Fruit fly (Drosophila melanogaster): ENCODE measurements around the gene Cpr76Bd.

The Cpr76Bd gene

dm6 chr3L:19516547-19516946, 16.0 kb upstream of the Cpr76Bd start (continued):
- TF ChIP-seq CG3838 (GFP tag; optimal IDR thresholded peaks at IDR 0.05) (peak; percentile 60), CG18619 (GFP tag; optimal IDR thresholded peaks at IDR 0.05) (peak; percentile 87), CG5953 (GFP tag; IDR thresholded peaks at IDR 0.05) (peak; percentile 87), jing (GFP tag; optimal IDR thresholded peaks at IDR 0.05) (peak; percentile 77), Sox102F (GFP tag; optimal IDR thresholded peaks at IDR 0.05) (peak; percentile 72), bowl (GFP tag; IDR thresholded peaks at IDR 0.05) (peak; percentile 61; the same call in 1 of the 2 replicates), Camta (GFP tag; optimal IDR thresholded peaks at IDR 0.05) (peak; percentile 97), abd-A (tag; optimal IDR thresholded peaks at IDR 0.05) (no peak), amos (GFP tag; IDR thresholded peaks at IDR 0.05; ENCODE audit: partially characterized antibody) (peak; percentile 77), esg (GFP tag; conservative IDR thresholded peaks at IDR 0.05) (peak; percentile 47), CG12071 (GFP tag; optimal IDR thresholded peaks at IDR 0.05) (peak; percentile 82), sima (GFP tag; optimal IDR thresholded peaks at IDR 0.05) (peak; percentile 82), CG1832 (GFP tag; optimal IDR thresholded peaks at IDR 0.05) (no peak), gem (tag; optimal IDR thresholded peaks at IDR 0.05) (peak; percentile 81), Hmr (GFP tag; optimal IDR thresholded peaks at IDR 0.05) (peak; percentile 92), ttk (GFP tag; IDR thresholded peaks at IDR 0.05) (peak; percentile 96), chn (GFP tag; optimal IDR thresholded peaks at IDR 0.05) (peak; percentile 75), Rfx (GFP tag; IDR thresholded peaks at IDR 0.05) (peak; percentile 98), lola (GFP tag; optimal IDR thresholded peaks at IDR 0.05) (no peak), CG4617 (GFP tag; optimal IDR thresholded peaks at IDR 0.05; ENCODE audit: borderline replicate concordance) (peak; percentile 33), shn (GFP tag; optimal IDR thresholded peaks at IDR 0.05) (peak; percentile 86), Lim3 (GFP tag; IDR thresholded peaks at IDR 0.05) (peak; percentile 40; the same call in 1 of the 2 replicates), otp (GFP tag; IDR thresholded peaks at IDR 0.05) (peak; percentile 90), wor (GFP tag; IDR thresholded peaks at IDR 0.05) (peak; percentile 60), bsh (GFP tag; optimal IDR thresholded peaks at IDR 0.05) (no peak), bigmax (GFP tag; optimal IDR thresholded peaks at IDR 0.05) (peak; percentile 30), Dip2 (GFP tag; IDR thresholded peaks at IDR 0.05) (no peak), HmgD (GFP tag; optimal IDR thresholded peaks at IDR 0.05) (peak; percentile 97), kay (GFP tag; optimal IDR thresholded peaks at IDR 0.05) (peak; percentile 74), CG32772 (GFP tag; IDR thresholded peaks at IDR 0.05) (peak; percentile 93), CG34376 (GFP tag; optimal IDR thresholded peaks at IDR 0.05) (peak; percentile 85), CG14050 (GFP tag; IDR thresholded peaks at IDR 0.05) (peak; percentile 73; the same call in 2 of the 3 replicates), gsb (GFP tag; IDR thresholded peaks at IDR 0.05) (peak; percentile 81), CG13296 (GFP tag; optimal IDR thresholded peaks at IDR 0.05) (peak; percentile 70), CG4707 (GFP tag; optimal IDR thresholded peaks at IDR 0.05) (peak; percentile 48), gfzf (GFP tag; optimal IDR thresholded peaks at IDR 0.05) (peak; percentile 21), ro (GFP tag; IDR thresholded peaks at IDR 0.05) (peak; percentile 82; the same call in 1 of the 2 replicates), Xbp1 (GFP tag; optimal IDR thresholded peaks at IDR 0.05) (peak; percentile 90), pum (GFP tag; optimal IDR thresholded peaks at IDR 0.05) (peak; percentile 94), CG10654 (GFP tag; optimal IDR thresholded peaks at IDR 0.05) (peak; percentile 97), CG5180 (GFP tag; optimal IDR thresholded peaks at IDR 0.05) (peak; percentile 67), Elba2 (GFP tag; optimal IDR thresholded peaks at IDR 0.05) (peak; percentile 8), bbx (GFP tag; IDR thresholded peaks at IDR 0.05; ENCODE audit: partially characterized antibody) (peak; percentile 53; the same call in 1 of the 2 replicates), Aef1 (GFP tag; IDR thresholded peaks at IDR 0.05) (peak; percentile 90), gcm (GFP tag; optimal IDR thresholded peaks at IDR 0.05) (no peak), HLH3B (GFP tag; IDR thresholded peaks at IDR 0.05) (peak; percentile 94), NC2β (GFP tag; optimal IDR thresholded peaks at IDR 0.05) (peak; percentile 93), dimm (GFP tag; IDR thresholded peaks at IDR 0.05) (peak; percentile 82), CG11695 (GFP tag; IDR thresholded peaks at IDR 0.05) (peak; percentile 77), HHEX (GFP tag; optimal IDR thresholded peaks at IDR 0.05) (peak; percentile 88), gro (GFP tag; optimal IDR thresholded peaks at IDR 0.05) (peak; percentile 96)
